Worm (Caenorhabditis elegans) whole organism, L3 larva: ENCODE data around the gene F26F4.8.

Experiments
- ceh-28 ChIP-seq: fragments of 150-350 bp; optimal IDR thresholded peaks from 2 replicates; lab custom pipeline; 2014; ENCODE audit warnings: missing biosample characterization, missing genetic modification reagents, missing genetic modification characterization
- egl-27 ChIP-seq: sonication (generic microtip); optimal IDR thresholded peaks from 4 replicates; lab custom pipeline; 2017; ENCODE audit warnings: missing biosample characterization, missing genetic modification reagents, missing genetic modification characterization
- mdl-1 ChIP-seq: fragments of 150-350 bp; optimal IDR thresholded peaks from 2 replicates; lab custom pipeline; 2014; ENCODE audit warnings: missing biosample characterization, missing genetic modification characterization
- nhr-11 ChIP-seq: fragments of 150-350 bp; optimal IDR thresholded peaks from 2 replicates; lab custom pipeline; 2014; ENCODE audit warnings: missing biosample characterization, missing genetic modification characterization
- nhr-28 ChIP-seq: fragments of 150-350 bp; optimal IDR thresholded peaks from 2 replicates; lab custom pipeline; 2014; ENCODE audit warnings: missing biosample characterization, missing genetic modification characterization
- nhr-77 ChIP-seq: fragments of 150-350 bp; optimal IDR thresholded peaks from 2 replicates; lab custom pipeline; 2014; ENCODE audit warnings: missing biosample characterization, missing genetic modification characterization

ce11 chrIII:4893540-4893939, 11.7 kb downstream of the F26F4.8 start, which contains the start of gene F26F4.6:
- TF ChIP-seq egl-27 (tag; lab: Kevin White, UChicago) (no peak), nhr-28 (tag; lab: Kevin White, UChicago) (no peak), mdl-1 (no peak), ceh-28 (tag; lab: Kevin White, UChicago) (no peak), nhr-77 (no peak), nhr-11 (tag; lab: Kevin White, UChicago) (no peak)
